Fruit fly (Drosophila melanogaster) whole organism, pupa: ENCODE data around the gene Pus1.

ENCODE experiments used
- CG13204 ChIP-seq: fragments of 200-800 bp; sonication (Bioruptor generic); optimal IDR thresholded peaks from 2 replicates; lab custom pipeline; 2018; ENCODE audit warnings: missing biosample characterization, mild to moderate bottlenecking, missing genetic modification characterization, moderate library complexity
- CG15710 ChIP-seq: fragments of 200-800 bp; sonication (Bioruptor generic); optimal IDR thresholded peaks from 2 replicates; lab custom pipeline; 2018; ENCODE audit warnings: missing biosample characterization, mild to moderate bottlenecking, missing genetic modification characterization, moderate library complexity
- CG8301 ChIP-seq: fragments of 200-800 bp; sonication (Bioruptor generic); optimal IDR thresholded peaks from 2 replicates; lab custom pipeline; 2018; ENCODE audit warnings: missing biosample characterization, mild to moderate bottlenecking, missing genetic modification characterization
- CG9948 ChIP-seq: fragments of 200-800 bp; sonication (Bioruptor generic); optimal IDR thresholded peaks from 2 replicates; lab custom pipeline; 2018; ENCODE audit warnings: missing biosample characterization, mild to moderate bottlenecking, missing genetic modification characterization, moderate library complexity
- D1 ChIP-seq: fragments of 200-800 bp; sonication (Bioruptor generic); optimal IDR thresholded peaks from 2 replicates; lab custom pipeline; 2018; ENCODE audit warnings: missing biosample characterization, mild to moderate bottlenecking, missing genetic modification characterization, moderate library complexity

- TF ChIP-seq CG8301 (tag; lab: Kevin White, UChicago) (peak; percentile 18), CG13204 (GFP tag; lab: Kevin White, UChicago) (no peak), D1 (tag; lab: Kevin White, UChicago) (no peak), CG15710 (tag; lab: Kevin White, UChicago) (no peak), CG9948 (tag; lab: Kevin White, UChicago) (no peak)
These were observed 2.8 kb upstream of the Pus1 start for dm6 chr3R:20595145-20595812.
